Fruit fly (Drosophila melanogaster) whole organism, prepupa: Measurements from ENCODE around the gene RpL34a.

ENCODE experiments used
- Blimp-1 ChIP-seq: fragments of 200-800 bp; sonication (Bioruptor generic); optimal IDR thresholded peaks from 3 replicates; lab custom pipeline; 2017; ENCODE audit warnings: missing biosample characterization, missing genetic modification characterization, mild to moderate bottlenecking, moderate library complexity, missing genetic modification reagents
- CG10631 ChIP-seq: fragments of 200-800 bp; sonication (Bioruptor generic); optimal IDR thresholded peaks from 2 replicates; lab custom pipeline; 2016; ENCODE audit warnings: missing biosample characterization, missing genetic modification characterization
- CG10669 ChIP-seq: fragments of 200-800 bp; sonication (Bioruptor generic); optimal IDR thresholded peaks from 3 replicates; lab custom pipeline; 2018; ENCODE audit warnings: missing biosample characterization, mild to moderate bottlenecking, missing genetic modification characterization, moderate library complexity
- CG11294 ChIP-seq: fragments of 200-800 bp; sonication (Bioruptor generic); IDR thresholded peaks from 2 replicates; pipeline ENCODE4 v1.3.6; 2022; ENCODE audit warnings: missing biosample characterization, missing genetic modification characterization
- CG11902 ChIP-seq: fragments of 200-800 bp; sonication (Bioruptor generic); optimal IDR thresholded peaks from 3 replicates; lab custom pipeline; 2016; ENCODE audit warnings: missing biosample characterization, missing genetic modification characterization
- CG1621 ChIP-seq: fragments of 200-800 bp; sonication (Bioruptor generic); optimal IDR thresholded peaks from 3 replicates; lab custom pipeline; 2018; ENCODE audit warnings: missing biosample characterization, mild to moderate bottlenecking, missing genetic modification characterization
- CG16779 ChIP-seq: fragments of 200-800 bp; sonication (Bioruptor generic); optimal IDR thresholded peaks from 3 replicates; lab custom pipeline; 2017; ENCODE audit warnings: missing biosample characterization, mild to moderate bottlenecking, missing genetic modification characterization
- CG31627 ChIP-seq: fragments of 200-800 bp; sonication (Bioruptor generic); optimal IDR thresholded peaks from 3 replicates; lab custom pipeline; 2016; ENCODE audit warnings: missing biosample characterization, missing genetic modification characterization
- CG32006 ChIP-seq: fragments of 200-800 bp; sonication (Bioruptor generic); optimal IDR thresholded peaks from 3 replicates; lab custom pipeline; 2017; ENCODE audit warnings: missing biosample characterization, mild to moderate bottlenecking, missing genetic modification characterization
- CG34406 ChIP-seq: fragments of 200-800 bp; sonication (Bioruptor generic); optimal IDR thresholded peaks from 3 replicates; lab custom pipeline; 2016; ENCODE audit warnings: missing biosample characterization, missing genetic modification characterization
- CG4318 ChIP-seq: fragments of 200-800 bp; sonication (Bioruptor generic); optimal IDR thresholded peaks from 3 replicates; lab custom pipeline; 2017; ENCODE audit warnings: missing biosample characterization, mild to moderate bottlenecking, missing genetic modification characterization
- CG6163 ChIP-seq: fragments of 200-800 bp; sonication (Bioruptor generic); IDR thresholded peaks from 3 replicates; pipeline ENCODE4 v1.3.6; 2022; ENCODE audit warnings: missing biosample characterization, missing genetic modification characterization
- CG6808 ChIP-seq: fragments of 200-800 bp; sonication (Bioruptor generic); optimal IDR thresholded peaks from 3 replicates; lab custom pipeline; 2017; ENCODE audit warnings: missing biosample characterization, missing genetic modification characterization, mild to moderate bottlenecking, moderate library complexity, missing genetic modification reagents
- CG6854 ChIP-seq: fragments of 200-800 bp; sonication (Bioruptor generic); optimal IDR thresholded peaks from 2 replicates; lab custom pipeline; 2017; ENCODE audit warnings: missing biosample characterization, mild to moderate bottlenecking, missing genetic modification characterization
- CG7368 ChIP-seq: fragments of 200-800 bp; sonication (Bioruptor generic); optimal IDR thresholded peaks from 3 replicates; lab custom pipeline; 2016; ENCODE audit warnings: missing biosample characterization, missing genetic modification characterization
- CG8119 ChIP-seq: fragments of 200-800 bp; sonication (Bioruptor generic); IDR thresholded peaks from 3 replicates; pipeline ENCODE4 v1.3.6; 2022; ENCODE audit warnings: missing biosample characterization, missing genetic modification characterization
- CG8632 ChIP-seq: fragments of 200-800 bp; sonication (Bioruptor generic); optimal IDR thresholded peaks from 3 replicates; lab custom pipeline; 2016; ENCODE audit warnings: missing biosample characterization, missing genetic modification characterization
- CG9139 ChIP-seq: fragments of 200-800 bp; sonication (Bioruptor generic); optimal IDR thresholded peaks from 3 replicates; lab custom pipeline; 2017; ENCODE audit warnings: missing biosample characterization, mild to moderate bottlenecking, missing genetic modification characterization
- Eip75B ChIP-seq: fragments of 200-800 bp; sonication (Bioruptor generic); optimal IDR thresholded peaks from 3 replicates; lab custom pipeline; 2016; ENCODE audit warnings: missing biosample characterization, missing genetic modification characterization
- Eip78C ChIP-seq: fragments of 200-800 bp; sonication (Bioruptor generic); peaks from one replicate; lab custom pipeline; 2016; ENCODE audit warnings: missing biosample characterization, missing genetic modification characterization
- Eip93F ChIP-seq: fragments of 200-800 bp; sonication (Bioruptor generic); optimal IDR thresholded peaks from 2 replicates; lab custom pipeline; 2016; ENCODE audit warnings: missing biosample characterization, mild to moderate bottlenecking, missing genetic modification characterization
- Ets96B ChIP-seq: fragments of 200-800 bp; optimal IDR thresholded peaks from 2 replicates; lab custom pipeline; 2019; ENCODE audit warnings: missing biosample characterization, mild to moderate bottlenecking, missing genetic modification characterization, moderate library complexity
- Gug ChIP-seq: fragments of 200-800 bp; sonication (Bioruptor generic); IDR thresholded peaks from 2 replicates; pipeline ENCODE4 v1.3.6; 2022; ENCODE audit warnings: missing biosample characterization, missing genetic modification characterization
- Hr38 ChIP-seq: sonication (Bioruptor generic); optimal IDR thresholded peaks from 2 replicates; lab custom pipeline; 2016; ENCODE audit warnings: missing biosample characterization, missing genetic modification characterization
- Hr39 ChIP-seq: fragments of 200-800 bp; sonication (Bioruptor generic); optimal IDR thresholded peaks from 2 replicates; lab custom pipeline; 2016; ENCODE audit warnings: missing biosample characterization, missing genetic modification characterization
- Hr4 ChIP-seq: fragments of 200-800 bp; sonication (Bioruptor generic); optimal IDR thresholded peaks from 3 replicates; lab custom pipeline; 2016; ENCODE audit warnings: missing biosample characterization, missing genetic modification characterization
- Lpt ChIP-seq: fragments of 200-800 bp; sonication (Bioruptor generic); optimal IDR thresholded peaks from 3 replicates; lab custom pipeline; 2016; ENCODE audit warnings: missing biosample characterization, missing genetic modification characterization
- OdsH ChIP-seq: fragments of 200-800 bp; sonication (Bioruptor generic); optimal IDR thresholded peaks from 3 replicates; lab custom pipeline; 2016; ENCODE audit warnings: missing biosample characterization, missing genetic modification characterization
- Smox ChIP-seq: fragments of 200-800 bp; sonication (Bioruptor generic); optimal IDR thresholded peaks from 3 replicates; lab custom pipeline; 2016; ENCODE audit warnings: missing biosample characterization, missing genetic modification characterization
- Sox102F ChIP-seq: fragments of 200-800 bp; sonication (Bioruptor generic); optimal IDR thresholded peaks from 2 replicates; lab custom pipeline; 2016; ENCODE audit warnings: missing biosample characterization, mild to moderate bottlenecking, missing genetic modification characterization
- Sox14 ChIP-seq: fragments of 200-800 bp; sonication (Bioruptor generic); optimal IDR thresholded peaks from 3 replicates; lab custom pipeline; 2016; ENCODE audit warnings: missing biosample characterization, missing genetic modification characterization
- acj6 ChIP-seq: fragments of 200-800 bp; sonication (Bioruptor generic); optimal IDR thresholded peaks from 3 replicates; lab custom pipeline; 2016; ENCODE audit warnings: missing biosample characterization, missing genetic modification characterization
- cyc ChIP-seq: fragments of 200-800 bp; sonication (Bioruptor generic); optimal IDR thresholded peaks from 3 replicates; lab custom pipeline; 2016; ENCODE audit warnings: missing biosample characterization, missing genetic modification characterization
- dac ChIP-seq: fragments of 200-800 bp; sonication (Bioruptor generic); optimal IDR thresholded peaks from 2 replicates; lab custom pipeline; 2017; ENCODE audit warnings: missing biosample characterization, mild to moderate bottlenecking, missing genetic modification characterization
- eg ChIP-seq: fragments of 200-800 bp; sonication (Bioruptor generic); IDR thresholded peaks from 3 replicates; pipeline ENCODE4 v1.3.6; 2022; ENCODE audit warnings: missing biosample characterization, missing genetic modification characterization
- esn ChIP-seq: fragments of 200-800 bp; sonication (Bioruptor generic); optimal IDR thresholded peaks from 2 replicates; lab custom pipeline; 2016; ENCODE audit warnings: missing biosample characterization, mild to moderate bottlenecking, missing genetic modification characterization, moderate library complexity
- fd59A ChIP-seq: fragments of 200-800 bp; sonication (Bioruptor generic); optimal IDR thresholded peaks from 2 replicates; lab custom pipeline; 2017; ENCODE audit warnings: missing biosample characterization, mild to moderate bottlenecking, missing genetic modification characterization, missing genetic modification reagents
- fd85E ChIP-seq: fragments of 200-800 bp; sonication (Bioruptor generic); optimal IDR thresholded peaks from 3 replicates; lab custom pipeline; 2016; ENCODE audit warnings: missing biosample characterization, missing genetic modification characterization
- fkh ChIP-seq: fragments of 200-800 bp; sonication (Bioruptor generic); optimal IDR thresholded peaks from 3 replicates; lab custom pipeline; 2017; ENCODE audit warnings: missing biosample characterization, mild to moderate bottlenecking, missing genetic modification characterization, moderate library complexity
- lz ChIP-seq: fragments of 200-800 bp; sonication (Bioruptor generic); optimal IDR thresholded peaks from 3 replicates; lab custom pipeline; 2016; ENCODE audit warnings: missing biosample characterization, missing genetic modification characterization
- net ChIP-seq: fragments of 200-800 bp; sonication (Bioruptor generic); optimal IDR thresholded peaks from 3 replicates; lab custom pipeline; 2016; ENCODE audit warnings: missing biosample characterization, missing genetic modification characterization
- pdm3 ChIP-seq: fragments of 200-800 bp; sonication (Bioruptor generic); optimal IDR thresholded peaks from 3 replicates; lab custom pipeline; 2016; ENCODE audit warnings: missing biosample characterization, missing genetic modification characterization
- salr ChIP-seq, 2 experiments: fragments of 200-800 bp; sonication (Bioruptor generic); optimal IDR thresholded peaks; 3 replicates each; lab custom pipeline; 2016 to 2018; ENCODE audit warnings: missing biosample characterization in 2 of 2, missing genetic modification characterization in 2 of 2, mild to moderate bottlenecking in 1 of 2
- spab ChIP-seq: fragments of 200-800 bp; sonication (Bioruptor generic); optimal IDR thresholded peaks from 2 replicates; lab custom pipeline; 2017; ENCODE audit warnings: missing biosample characterization, mild to moderate bottlenecking, missing genetic modification characterization, missing genetic modification reagents
- ss ChIP-seq, 2 experiments: fragments of 200-800 bp; sonication (Bioruptor generic); optimal IDR thresholded peaks; 2 replicates in 1 of 2; 3 replicates in 1 of 2; lab custom pipeline; 2017 to 2018; ENCODE audit warnings: mild to moderate bottlenecking in 2 of 2, missing biosample characterization in 2 of 2, missing genetic modification characterization in 2 of 2, moderate library complexity in 1 of 2
- svp ChIP-seq: fragments of 200-800 bp; sonication (Bioruptor generic); peaks from one replicate; lab custom pipeline; 2016; ENCODE audit warnings: missing biosample characterization, missing genetic modification characterization
- vri ChIP-seq: fragments of 200-800 bp; sonication (Bioruptor generic); optimal IDR thresholded peaks from 3 replicates; lab custom pipeline; 2016; ENCODE audit warnings: missing biosample characterization, mild to moderate bottlenecking, missing genetic modification characterization

The RpL34a gene

dm6 chr3R:26042131-26042885 lies 16.8 kb downstream of the RpL34a start (continued):
- peak; percentile 80 for TF ChIP-seq Blimp-1
- TF ChIP-seq cyc (GFP tag; lab: Kevin White, UChicago): peak; percentile 98
- peak; percentile 98 for TF ChIP-seq lz (GFP tag; lab: Kevin White, UChicago)
- TF ChIP-seq CG34406: peak; percentile 97
- TF ChIP-seq fd59A: peak; percentile 93
- TF ChIP-seq esn (GFP tag; lab: Kevin White, UChicago): peak; percentile 98
- peak; percentile 89 for TF ChIP-seq CG16779
- TF ChIP-seq dac (GFP tag; lab: Kevin White, UChicago): peak; percentile 95
- peak; percentile 98 for TF ChIP-seq net

- TF ChIP-seq Hr4 (GFP tag; lab: Kevin White, UChicago) (peak; percentile 76), cyc (GFP tag; lab: Kevin White, UChicago) (peak; percentile 81), Hr38 (GFP tag; lab: Kevin White, UChicago) (no peak), CG32006 (GFP tag; lab: Kevin White, UChicago) (peak; percentile 20), CG10631 (peak; percentile 81), CG34406 (peak; percentile 41), CG6808 (GFP tag; lab: Kevin White, UChicago) (no peak), Eip75B (GFP tag; lab: Kevin White, UChicago) (peak; percentile 71), CG6854 (GFP tag; lab: Kevin White, UChicago) (peak; percentile 57), Eip78C (GFP tag; lab: Kevin White, UChicago) (peak; percentile 89), Lpt (no peak), fkh (no peak), CG31627 (GFP tag; lab: Kevin White, UChicago) (peak; percentile 76), fd85E (GFP tag; lab: Kevin White, UChicago) (peak; percentile 31), Eip93F (GFP tag; lab: Kevin White, UChicago) (peak; percentile 56), Sox14 (GFP tag; lab: Kevin White, UChicago) (peak; percentile 60), eg (GFP tag; lab: Robert Waterston, UW) (peak; percentile 66), salr (GFP tag; optimal IDR thresholded peaks at IDR 0.05; lab: Kevin White, UChicago) (peak in 1 of 2 experiments; percentile 29), spab (no peak), CG8119 (GFP tag; lab: Robert Waterston, UW) (peak; percentile 57), Smox (peak; percentile 72), CG7368 (no peak), ss (GFP tag; optimal IDR thresholded peaks at IDR 0.05; lab: Kevin White, UChicago) (no peak), CG6163 (GFP tag; lab: Robert Waterston, UW) (peak; percentile 82), acj6 (peak; percentile 74), CG11902 (GFP tag; lab: Kevin White, UChicago) (peak; percentile 46), pdm3 (GFP tag; lab: Kevin White, UChicago) (peak; percentile 84), esn (GFP tag; lab: Kevin White, UChicago) (peak; percentile 69), CG1621 (tag; lab: Kevin White, UChicago) (peak; percentile 56), CG4318 (GFP tag; lab: Kevin White, UChicago) (peak; percentile 0), Hr39 (peak; percentile 77), CG16779 (no peak), Ets96B (tag; lab: Kevin White, UChicago) (peak; percentile 40), svp (peak; percentile 85), Sox102F (GFP tag; lab: Kevin White, UChicago) (peak; percentile 41), CG10669 (GFP tag; lab: Kevin White, UChicago) (peak; percentile 55), Gug (peak; percentile 62; the same call in 1 of the 2 replicates), vri (peak; percentile 74), CG9139 (no peak), lz (GFP tag; lab: Kevin White, UChicago) (peak; percentile 73), CG8632 (GFP tag; lab: Kevin White, UChicago) (peak; percentile 41), OdsH (GFP tag; lab: Kevin White, UChicago) (peak; percentile 79), Blimp-1 (no peak), CG11294 (GFP tag; lab: Robert Waterston, UW) (no peak; the same call in 1 of the 2 replicates)
Measured at dm6 chr3R:26041417-26042101, 17.5 kb downstream of the RpL34a start, which contains the start of gene gro. gro (plus strand) TSS chr3R:26041736.
